Worm (Caenorhabditis elegans): ENCODE results near the gene kmo-1.

kmo-1 gene

ce11 chrV:12075983-12076382 lies 5.7 kb upstream of the kmo-1 start:
- no peak for TF ChIP-seq bed-3 (GFP tag; optimal IDR thresholded peaks at IDR 0.05)
- no peak for TF ChIP-seq drap-1 (GFP tag; optimal IDR thresholded peaks at IDR 0.05)
- no peak for TF ChIP-seq pha-4 (tag; optimal IDR thresholded peaks at IDR 0.05)
- TF ChIP-seq nhr-237 (tag; optimal IDR thresholded peaks at IDR 0.05), result no peak
- no peak for TF ChIP-seq mep-1 (tag; optimal IDR thresholded peaks at IDR 0.05)
- no peak for TF ChIP-seq sem-2 (GFP tag; optimal IDR thresholded peaks at IDR 0.05)
- TF ChIP-seq unc-120 (tag; optimal IDR thresholded peaks at IDR 0.05; ENCODE audit: poor library complexity, severe bottlenecking), result no peak
- no peak for TF ChIP-seq nhr-2 (tag; optimal IDR thresholded peaks at IDR 0.05)
- TF ChIP-seq tbx-8 (GFP tag; optimal IDR thresholded peaks at IDR 0.05), result no peak
- no peak for TF ChIP-seq elt-1 (tag; optimal IDR thresholded peaks at IDR 0.05; ENCODE audit: borderline replicate concordance, insufficient read depth)
- TF ChIP-seq cnd-1 (tag; optimal IDR thresholded peaks at IDR 0.05), result no peak
- no peak for TF ChIP-seq nhr-28 (tag; optimal IDR thresholded peaks at IDR 0.05)
- TF ChIP-seq flh-1 (GFP tag; optimal IDR thresholded peaks at IDR 0.05), result no peak
- TF ChIP-seq ceh-39 (tag; optimal IDR thresholded peaks at IDR 0.05), result no peak
- TF ChIP-seq nhr-12 (tag; optimal IDR thresholded peaks at IDR 0.05), result no peak
- TF ChIP-seq lin-13 (tag; optimal IDR thresholded peaks at IDR 0.05), result no peak
- TF ChIP-seq ces-1 (GFP tag; optimal IDR thresholded peaks at IDR 0.05), result no peak

- no peak for TF ChIP-seq ces-1 (GFP tag; optimal IDR thresholded peaks at IDR 0.05)
Measured at ce11 chrV:12074886-12075285, 4.6 kb upstream of the kmo-1 start, which contains the start of gene R07B7.6. Gene R07B7.6 (minus strand): TSS chrV:12074986.

ce11 chrV:12071483-12071882 lies 1.2 kb upstream of the kmo-1 start:
- TF ChIP-seq unc-62 (GFP tag; optimal IDR thresholded peaks at IDR 0.05), result no peak
- no peak for TF ChIP-seq snpc-4 (tag; optimal IDR thresholded peaks at IDR 0.05)
- TF ChIP-seq cnd-1 (tag; optimal IDR thresholded peaks at IDR 0.05), result no peak
- TF ChIP-seq lsy-2 (tag; optimal IDR thresholded peaks at IDR 0.05), result no peak
- no peak for TF ChIP-seq pha-4 (tag; optimal IDR thresholded peaks at IDR 0.05)
- TF ChIP-seq ces-1 (GFP tag; optimal IDR thresholded peaks at IDR 0.05), result no peak
- no peak for TF ChIP-seq mls-2 (tag; optimal IDR thresholded peaks at IDR 0.05)
- TF ChIP-seq unc-39 (tag; optimal IDR thresholded peaks at IDR 0.05), result no peak
- TF ChIP-seq unc-120 (tag; optimal IDR thresholded peaks at IDR 0.05; ENCODE audit: poor library complexity, severe bottlenecking), result no peak
- no peak for TF ChIP-seq nhr-28 (tag; optimal IDR thresholded peaks at IDR 0.05)

- TF ChIP-seq nhr-12 (tag; optimal IDR thresholded peaks at IDR 0.05), result no peak
- TF ChIP-seq nhr-2 (tag; optimal IDR thresholded peaks at IDR 0.05), result no peak
- TF ChIP-seq M03D4.4 (tag; optimal IDR thresholded peaks at IDR 0.05), result no peak
- no peak for TF ChIP-seq ceh-83 (GFP tag; optimal IDR thresholded peaks at IDR 0.05)
- TF ChIP-seq lsy-2 (tag; optimal IDR thresholded peaks at IDR 0.05), result no peak
- TF ChIP-seq elt-3 (tag; optimal IDR thresholded peaks at IDR 0.05), result no peak
- TF ChIP-seq ceh-43 (GFP tag; optimal IDR thresholded peaks at IDR 0.05), result no peak
- no peak for TF ChIP-seq mab-5 (tag; optimal IDR thresholded peaks at IDR 0.05)
- TF ChIP-seq sem-2 (GFP tag; optimal IDR thresholded peaks at IDR 0.05), result no peak
- TF ChIP-seq cnd-1 (tag; optimal IDR thresholded peaks at IDR 0.05), result no peak
Measured at ce11 chrV:12068437-12068836, 1.9 kb downstream of the kmo-1 start, which contains the start of gene kmo-2. Gene kmo-2 (minus strand): TSS chrV:12068537.

ce11 chrV:12065859-12066258 lies 4.5 kb downstream of the kmo-1 start:
- no peak for TF ChIP-seq zip-8 (tag; optimal IDR thresholded peaks at IDR 0.05)
- no peak for TF ChIP-seq ceh-39 (tag; optimal IDR thresholded peaks at IDR 0.05)
- no peak for TF ChIP-seq lin-13 (tag; optimal IDR thresholded peaks at IDR 0.05)
- peak; percentile 5 for TF ChIP-seq sptf-1 (tag; optimal IDR thresholded peaks at IDR 0.05)
- TF ChIP-seq unc-120 (tag; optimal IDR thresholded peaks at IDR 0.05; ENCODE audit: poor library complexity, severe bottlenecking), result no peak
- TF ChIP-seq unc-39 (tag; optimal IDR thresholded peaks at IDR 0.05), result no peak
- TF ChIP-seq ztf-11 (tag; optimal IDR thresholded peaks at IDR 0.05), result no peak
- TF ChIP-seq lin-32 (GFP tag; optimal IDR thresholded peaks at IDR 0.05), result no peak
- TF ChIP-seq lsy-2 (tag; optimal IDR thresholded peaks at IDR 0.05), result peak; percentile 69

ce11 chrV:12065369-12065768 lies 5.0 kb downstream of the kmo-1 start, which contains the start of gene pqn-53:
Gene pqn-53 (minus strand): TSS chrV:12065391.
- TF ChIP-seq ceh-39 (tag; optimal IDR thresholded peaks at IDR 0.05), result peak; percentile 69
- TF ChIP-seq elt-3 (tag; optimal IDR thresholded peaks at IDR 0.05), result no peak
- no peak for TF ChIP-seq unc-120 (tag; optimal IDR thresholded peaks at IDR 0.05; ENCODE audit: poor library complexity, severe bottlenecking)
- peak; percentile 19 for TF ChIP-seq ces-1 (GFP tag; optimal IDR thresholded peaks at IDR 0.05)
- TF ChIP-seq zip-8 (tag; optimal IDR thresholded peaks at IDR 0.05), result no peak
- TF ChIP-seq hlh-1 (tag; optimal IDR thresholded peaks at IDR 0.05), result peak; percentile 43
- TF ChIP-seq cnd-1 (tag; optimal IDR thresholded peaks at IDR 0.05), result no peak

Measured in whole organism, mixed stage, embryonic.